Fruit fly (Drosophila melanogaster) whole organism, embryonic: Measurements from ENCODE around the gene CG14258.

Source experiments
- CG10147 ChIP-seq: fragments of 200-800 bp; sonication (Bioruptor generic); optimal IDR thresholded peaks from 2 replicates; lab custom pipeline; 2019; ENCODE audit warnings: missing biosample characterization, mild to moderate bottlenecking, missing genetic modification characterization, moderate library complexity
- CG10209 ChIP-seq: fragments of 200-800 bp; sonication (Bioruptor generic); optimal IDR thresholded peaks from 3 replicates; lab custom pipeline; 2017; ENCODE audit warnings: missing biosample characterization, mild to moderate bottlenecking, missing genetic modification characterization, missing genetic modification reagents
- CG10979 ChIP-seq: fragments of 200-800 bp; sonication (Bioruptor generic); optimal IDR thresholded peaks from 2 replicates; lab custom pipeline; 2018; ENCODE audit warnings: missing biosample characterization, mild to moderate bottlenecking, missing genetic modification characterization, moderate library complexity
- CG11093 ChIP-seq: fragments of 200-800 bp; sonication (Bioruptor generic); IDR thresholded peaks from 3 replicates; pipeline ENCODE4 v1.3.6; 2022; ENCODE audit warnings: missing biosample characterization, missing genetic modification characterization
- CG11504 ChIP-seq: fragments of 200-800 bp; sonication (Bioruptor generic); optimal IDR thresholded peaks from 3 replicates; lab custom pipeline; 2019; ENCODE audit warnings: missing biosample characterization, mild to moderate bottlenecking, missing genetic modification characterization, moderate library complexity
- CG11723 ChIP-seq: fragments of 200-800 bp; sonication (Bioruptor generic); optimal IDR thresholded peaks from 2 replicates; lab custom pipeline; 2017; ENCODE audit warnings: missing biosample characterization, mild to moderate bottlenecking, missing genetic modification characterization
- CG14667 ChIP-seq: fragments of 200-800 bp; sonication (Bioruptor generic); IDR thresholded peaks from 2 replicates; pipeline ENCODE4 v1.3.6; 2022; ENCODE audit warnings: missing biosample characterization, missing genetic modification characterization
- CG1603 ChIP-seq: fragments of 200-800 bp; sonication (Bioruptor generic); optimal IDR thresholded peaks from 2 replicates; lab custom pipeline; 2019; ENCODE audit warnings: missing biosample characterization, mild to moderate bottlenecking, missing genetic modification characterization, moderate library complexity
- CG17361 ChIP-seq: fragments of 200-800 bp; sonication (Bioruptor generic); IDR thresholded peaks from 3 replicates; pipeline ENCODE4 v1.3.6; 2022; ENCODE audit warnings: missing biosample characterization, missing genetic modification characterization
- CG18262 ChIP-seq: fragments of 200-800 bp; optimal IDR thresholded peaks from 3 replicates; lab custom pipeline; 2019; ENCODE audit warnings: missing biosample characterization, mild to moderate bottlenecking, missing genetic modification characterization, moderate library complexity
- CG18476 ChIP-seq: fragments of 200-800 bp; sonication (Bioruptor generic); optimal IDR thresholded peaks from 2 replicates; lab custom pipeline; 2016; ENCODE audit warnings: missing biosample characterization, mild to moderate bottlenecking, missing genetic modification characterization
- CG2712 ChIP-seq: fragments of 200-800 bp; optimal IDR thresholded peaks from 3 replicates; lab custom pipeline; 2019; ENCODE audit warnings: missing biosample characterization, mild to moderate bottlenecking, missing genetic modification characterization, moderate library complexity
- CG4854 ChIP-seq: fragments of 200-800 bp; sonication (Bioruptor generic); optimal IDR thresholded peaks from 2 replicates; lab custom pipeline; 2016; ENCODE audit warnings: missing biosample characterization, missing genetic modification characterization, inconsistent platforms
- CG5180 ChIP-seq: fragments of 200-800 bp; sonication (Bioruptor generic); optimal IDR thresholded peaks from 3 replicates; lab custom pipeline; 2017; ENCODE audit warnings: missing biosample characterization, missing genetic modification characterization, mild to moderate bottlenecking, moderate library complexity, missing genetic modification reagents
- CG6254 ChIP-seq: fragments of 200-800 bp; sonication (Bioruptor generic); optimal IDR thresholded peaks from 3 replicates; lab custom pipeline; 2017; ENCODE audit warnings: mild to moderate bottlenecking, missing biosample characterization, missing genetic modification reagents, missing genetic modification characterization
- CG6683 ChIP-seq: fragments of 200-800 bp; sonication (Bioruptor generic); optimal IDR thresholded peaks from 2 replicates; lab custom pipeline; 2017; ENCODE audit warnings: missing biosample characterization, mild to moderate bottlenecking, missing genetic modification characterization, missing genetic modification reagents
- CG7556 ChIP-seq: fragments of 200-800 bp; sonication (Bioruptor generic); optimal IDR thresholded peaks from 2 replicates; lab custom pipeline; 2017; ENCODE audit warnings: missing biosample characterization, mild to moderate bottlenecking, missing genetic modification characterization
- CG8924 ChIP-seq: fragments of 200-800 bp; optimal IDR thresholded peaks from 3 replicates; lab custom pipeline; 2019; ENCODE audit warnings: missing biosample characterization, mild to moderate bottlenecking, missing genetic modification characterization, moderate library complexity
- Ets65A ChIP-seq: fragments of 200-800 bp; sonication (Bioruptor generic); peaks from one replicate; lab custom pipeline; 2016; ENCODE audit warnings: missing biosample characterization, missing genetic modification characterization
- Hr39 ChIP-seq: fragments of >200 bp; optimal IDR thresholded peaks from 2 replicates; lab custom pipeline; 2017
- Hr78 ChIP-seq, 2 experiments: fragments of 200-800 bp in 1 of 2; fragments of >200 bp in 1 of 2; sonication (Bioruptor generic) in 1 of 2; optimal IDR thresholded peaks; 2 replicates each; lab custom pipeline; 2017 to 2019; ENCODE audit warnings: missing biosample characterization in 2 of 2, missing genetic modification characterization in 2 of 2, mild to moderate bottlenecking in 1 of 2, moderate library complexity in 1 of 2
- Oli ChIP-seq: fragments of 200-800 bp; sonication (Bioruptor generic); optimal IDR thresholded peaks from 2 replicates; lab custom pipeline; 2018; ENCODE audit warnings: missing biosample characterization, mild to moderate bottlenecking, missing genetic modification characterization, moderate library complexity
- PHDP ChIP-seq: fragments of 200-800 bp; sonication (Bioruptor generic); optimal IDR thresholded peaks from 3 replicates; lab custom pipeline; 2018; ENCODE audit warnings: missing biosample characterization, mild to moderate bottlenecking, missing genetic modification characterization, moderate library complexity
- TFAM ChIP-seq: fragments of 200-800 bp; sonication (Bioruptor generic); optimal IDR thresholded peaks from 2 replicates; lab custom pipeline; 2017; ENCODE audit warnings: missing biosample characterization, missing genetic modification characterization, inconsistent platforms
- Xrp1 ChIP-seq: fragments of 200-800 bp; sonication (Bioruptor generic); IDR thresholded peaks from 2 replicates; pipeline ENCODE4 v1.3.6; 2022; ENCODE audit warnings: missing biosample characterization, missing genetic modification characterization
- ara ChIP-seq: fragments of 200-800 bp; sonication (Bioruptor generic); IDR thresholded peaks from 2 replicates; pipeline ENCODE4 v1.3.6; 2022; ENCODE audit warnings: missing biosample characterization, missing genetic modification characterization
- bab2 ChIP-seq: fragments of 200-800 bp; sonication (Bioruptor generic); optimal IDR thresholded peaks from 2 replicates; lab custom pipeline; 2016; ENCODE audit warnings: missing biosample characterization, missing genetic modification characterization
- bigmax ChIP-seq: fragments of 200-800 bp; sonication (Bioruptor generic); optimal IDR thresholded peaks from 2 replicates; lab custom pipeline; 2018; ENCODE audit warnings: missing biosample characterization, mild to moderate bottlenecking, missing genetic modification characterization
- bsh ChIP-seq, 2 experiments: fragments of 200-800 bp; sonication (Bioruptor generic); optimal IDR thresholded peaks; 2 replicates each; lab custom pipeline; 2017 to 2018; ENCODE audit warnings: mild to moderate bottlenecking in 2 of 2, missing biosample characterization in 2 of 2, missing genetic modification characterization in 2 of 2, moderate library complexity in 1 of 2
- cg ChIP-seq: fragments of 200-800 bp; sonication (Bioruptor generic); optimal IDR thresholded peaks from 3 replicates; lab custom pipeline; 2019; ENCODE audit warnings: missing biosample characterization, mild to moderate bottlenecking, missing genetic modification characterization, moderate library complexity
- ci ChIP-seq: fragments of 200-800 bp; sonication (Bioruptor generic); IDR thresholded peaks from 3 replicates; pipeline ENCODE4 v1.3.6; 2022; ENCODE audit warnings: missing biosample characterization, missing genetic modification characterization
- cwo ChIP-seq: fragments of 200-800 bp; sonication (Bioruptor generic); optimal IDR thresholded peaks from 3 replicates; lab custom pipeline; 2017; ENCODE audit warnings: missing biosample characterization, missing genetic modification characterization, mild to moderate bottlenecking, moderate library complexity, missing genetic modification reagents
- dimm ChIP-seq: fragments of 200-800 bp; sonication (Bioruptor generic); IDR thresholded peaks from 2 replicates; pipeline ENCODE4 v1.3.6; 2022; ENCODE audit warnings: missing biosample characterization, missing genetic modification characterization
- dmrt99B ChIP-seq: fragments of 200-800 bp; sonication (Bioruptor generic); optimal IDR thresholded peaks from 2 replicates; lab custom pipeline; 2018; ENCODE audit warnings: missing biosample characterization, mild to moderate bottlenecking, missing genetic modification characterization, moderate library complexity
- gem ChIP-seq: fragments of 200-800 bp; sonication (Bioruptor generic); optimal IDR thresholded peaks from 2 replicates; lab custom pipeline; 2019; ENCODE audit warnings: missing biosample characterization, mild to moderate bottlenecking, missing genetic modification characterization, moderate library complexity
- hb ChIP-seq: fragments of 200-800 bp; sonication (Bioruptor generic); IDR thresholded peaks from 3 replicates; pipeline ENCODE4 v1.3.6; 2022; ENCODE audit warnings: missing biosample characterization, missing genetic modification characterization; ENCODE audit not compliant: partially characterized antibody
- hkb ChIP-seq, 2 experiments: fragments of 200-800 bp in 1 of 2; fragments of >200 bp in 1 of 2; sonication (Bioruptor generic) in 1 of 2; IDR thresholded peaks in 1 of 2; optimal IDR thresholded peaks in 1 of 2; 2 replicates each; pipeline versions ENCODE4 v1.3.6 to Lab custom; 2017 to 2022; ENCODE audit warnings: missing biosample characterization in 1 of 2, missing genetic modification characterization in 1 of 2
- lbe ChIP-seq: fragments of 200-800 bp; sonication (Bioruptor generic); optimal IDR thresholded peaks from 2 replicates; lab custom pipeline; 2016; ENCODE audit warnings: missing biosample characterization, mild to moderate bottlenecking, missing genetic modification characterization
- lola ChIP-seq, 3 experiments: fragments of >200 bp in 2 of 3; fragments of 200-800 bp in 1 of 3; sonication (Bioruptor generic) in 1 of 3; optimal IDR thresholded peaks; 2 replicates each; lab custom pipeline; 2017 to 2019; ENCODE audit warnings: missing biosample characterization in 3 of 3, missing genetic modification characterization in 3 of 3, mild to moderate bottlenecking in 1 of 3, moderate library complexity in 1 of 3
- nau ChIP-seq: fragments of 200-800 bp; sonication (Bioruptor generic); optimal IDR thresholded peaks from 3 replicates; lab custom pipeline; 2017; ENCODE audit warnings: missing biosample characterization, mild to moderate bottlenecking, missing genetic modification characterization, missing genetic modification reagents
- oc ChIP-seq: fragments of 200-800 bp; sonication (Bioruptor generic); optimal IDR thresholded peaks from 2 replicates; lab custom pipeline; 2018; ENCODE audit warnings: missing biosample characterization, mild to moderate bottlenecking, missing genetic modification characterization, moderate library complexity
- org-1 ChIP-seq: fragments of 200-800 bp; sonication (Bioruptor generic); optimal IDR thresholded peaks from 2 replicates; lab custom pipeline; 2017; ENCODE audit warnings: missing biosample characterization, missing genetic modification characterization
- scrt ChIP-seq: fragments of 200-800 bp; sonication (Bioruptor generic); optimal IDR thresholded peaks from 2 replicates; lab custom pipeline; 2018; ENCODE audit warnings: missing biosample characterization, mild to moderate bottlenecking, missing genetic modification characterization, moderate library complexity
- sob ChIP-seq: fragments of 200-800 bp; sonication (Bioruptor generic); IDR thresholded peaks from 2 replicates; pipeline ENCODE4 v1.3.6; 2022; ENCODE audit warnings: missing biosample characterization, missing genetic modification characterization
- stc ChIP-seq: fragments of 200-800 bp; sonication (Bioruptor generic); IDR thresholded peaks from 2 replicates; pipeline ENCODE4 v1.3.6; 2022; ENCODE audit warnings: missing biosample characterization, missing genetic modification characterization
- toy ChIP-seq: fragments of 200-800 bp; sonication (Bioruptor generic); IDR thresholded peaks from 2 replicates; pipeline ENCODE4 v1.3.6; 2022; ENCODE audit warnings: missing biosample characterization, missing genetic modification characterization
- trh ChIP-seq: fragments of 200-800 bp; sonication (Bioruptor generic); optimal IDR thresholded peaks from 2 replicates; lab custom pipeline; 2016; ENCODE audit warnings: missing biosample characterization, missing genetic modification characterization
- wek ChIP-seq: fragments of 200-800 bp; sonication (Bioruptor generic); optimal IDR thresholded peaks from 3 replicates; lab custom pipeline; 2018; ENCODE audit warnings: missing biosample characterization, mild to moderate bottlenecking, missing genetic modification characterization, moderate library complexity
- zfh2 ChIP-seq: fragments of 200-800 bp; sonication (Bioruptor generic); optimal IDR thresholded peaks from 2 replicates; lab custom pipeline; 2016; ENCODE audit warnings: missing biosample characterization, missing genetic modification characterization

Gene CG14258

DNA sequence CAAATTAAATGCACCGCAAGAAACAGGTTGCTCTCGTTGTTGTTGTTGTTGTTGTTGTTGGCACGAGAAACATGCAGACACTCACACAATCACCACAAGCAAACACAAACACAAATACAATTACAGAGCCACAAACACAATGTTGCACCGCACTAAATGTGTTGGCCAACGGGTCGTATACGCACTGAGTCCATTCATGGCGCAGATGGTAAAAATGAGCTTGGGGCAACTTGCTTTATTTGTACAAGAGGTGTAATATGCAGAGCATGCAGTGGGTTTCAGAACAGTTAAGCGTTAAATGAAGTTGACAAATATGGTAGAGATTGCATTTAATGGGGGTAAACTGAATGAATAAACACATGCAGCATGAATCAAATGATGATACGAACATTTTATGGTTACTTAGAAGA, 45.0 kb downstream of the CG14258 start (continued):
- TF ChIP-seq Hr78 (GFP tag; optimal IDR thresholded peaks at IDR 0.05; lab: Kevin White, UChicago) (peak in 1 of 2 experiments; percentile 68), CG11723 (GFP tag; lab: Kevin White, UChicago) (peak; percentile 67), CG6683 (GFP tag; lab: Kevin White, UChicago) (peak; percentile 10), CG4854 (no peak), CG18476 (no peak), TFAM (GFP tag; lab: Kevin White, UChicago) (peak; percentile 10), oc (tag; lab: Kevin White, UChicago) (peak; percentile 62), bsh (GFP tag; optimal IDR thresholded peaks at IDR 0.05; lab: Kevin White, UChicago) (peak in 1 of 2 experiments; percentile 68), trh (peak; percentile 24), CG10147 (GFP tag; lab: Kevin White, UChicago) (no peak), CG11093 (GFP tag; lab: Robert Waterston, UW) (no peak), CG18262 (tag; lab: Kevin White, UChicago) (peak; percentile 42), Hr39 (no peak), lbe (GFP tag; lab: Kevin White, UChicago) (no peak), cwo (peak; percentile 2), sob (GFP tag; lab: Robert Waterston, UW) (no peak), CG11504 (tag; lab: Kevin White, UChicago) (peak; percentile 62), org-1 (GFP tag; lab: Kevin White, UChicago) (peak; percentile 61), hkb (optimal IDR thresholded peaks at IDR 0.05; lab: Kevin White, UChicago) (no peak), hkb (GFP tag; IDR thresholded peaks at IDR 0.05; lab: Robert Waterston, UW) (peak; percentile 43; the same call in 1 of the 2 replicates), Ets65A (no peak), zfh2 (GFP tag; lab: Kevin White, UChicago) (no peak), Oli (no peak), hb (GFP tag; lab: Robert Waterston, UW) (no peak), toy (no peak), CG8924 (peak; percentile 24), bab2 (GFP tag; lab: Kevin White, UChicago) (peak; percentile 16), CG14667 (GFP tag; lab: Robert Waterston, UW) (no peak), CG5180 (GFP tag; lab: Kevin White, UChicago) (peak; percentile 80), gem (tag; lab: Kevin White, UChicago) (peak; percentile 40), stc (GFP tag; lab: Robert Waterston, UW) (peak; percentile 17; the same call in 1 of the 2 replicates), dmrt99B (tag; lab: Kevin White, UChicago) (peak; percentile 54), dimm (GFP tag; lab: Robert Waterston, UW) (no peak), CG17361 (GFP tag; lab: Robert Waterston, UW) (peak; percentile 56; the same call in 2 of the 3 replicates), CG10209 (GFP tag; lab: Kevin White, UChicago) (peak; percentile 11), CG6254 (GFP tag; lab: Kevin White, UChicago) (peak; percentile 38), CG10979 (tag; lab: Kevin White, UChicago) (peak; percentile 53), scrt (GFP tag; lab: Kevin White, UChicago) (no peak), nau (GFP tag; lab: Kevin White, UChicago) (peak; percentile 45), PHDP (tag; lab: Kevin White, UChicago) (peak; percentile 30), CG2712 (tag; lab: Kevin White, UChicago) (peak; percentile 19), bigmax (peak; percentile 23), wek (GFP tag; lab: Kevin White, UChicago) (peak; percentile 53), lola (GFP tag; optimal IDR thresholded peaks at IDR 0.05; lab: Kevin White, UChicago) (peak in 1 of 3 experiments; percentile 31), CG1603 (peak; percentile 68), ci (GFP tag; lab: Robert Waterston, UW) (peak; percentile 67; the same call in 2 of the 3 replicates), CG7556 (GFP tag; lab: Kevin White, UChicago) (peak; percentile 41), Xrp1 (GFP tag; lab: Robert Waterston, UW) (peak; percentile 51), ara (GFP tag; lab: Robert Waterston, UW) (peak; percentile 54; the same call in 1 of the 2 replicates), cg (peak; percentile 80)
